Worm (Caenorhabditis elegans) whole organism, L1 larva: ENCODE data around the gene sup-9.

Experiments
- aly-2 ChIP-seq: fragments of 150-350 bp; optimal IDR thresholded peaks from 2 replicates; lab custom pipeline; 2014; ENCODE audit warnings: missing biosample characterization, missing genetic modification characterization
- elt-3 ChIP-seq, 6 experiments: fragments of 150-350 bp in 1 of 6; sonication (generic microtip); optimal IDR thresholded peaks; 2 replicates each; lab custom pipeline; 2017 to 2018; ENCODE audit warnings: missing biosample characterization in 6 of 6, missing genetic modification characterization in 6 of 6, inconsistent platforms in 1 of 6
- fos-1 ChIP-seq: fragments of 150-350 bp; optimal IDR thresholded peaks from 2 replicates; lab custom pipeline; 2014; ENCODE audit warnings: missing biosample characterization, missing genetic modification characterization
- jun-1 ChIP-seq: fragments of 150-350 bp; optimal IDR thresholded peaks from 2 replicates; lab custom pipeline; 2014; ENCODE audit warnings: missing biosample characterization, missing genetic modification reagents, missing genetic modification characterization
- lin-39 ChIP-seq: fragments of 150-350 bp; optimal IDR thresholded peaks from 2 replicates; lab custom pipeline; 2014; ENCODE audit warnings: missing biosample characterization, missing genetic modification reagents, missing genetic modification characterization
- lsy-2 ChIP-seq, 2 experiments: fragments of 150-350 bp; optimal IDR thresholded peaks; 2 replicates each; lab custom pipeline; 2014; ENCODE audit warnings: missing biosample characterization in 2 of 2, missing genetic modification characterization in 2 of 2
- mdl-1 ChIP-seq, 2 experiments: fragments of 150-350 bp; optimal IDR thresholded peaks; 2 replicates each; lab custom pipeline; 2014 to 2017; ENCODE audit warnings: missing biosample characterization in 2 of 2, missing genetic modification characterization in 2 of 2, inconsistent platforms in 1 of 2
- nhr-28 ChIP-seq: fragments of 150-350 bp; optimal IDR thresholded peaks from 2 replicates; lab custom pipeline; 2014; ENCODE audit warnings: missing biosample characterization, missing genetic modification characterization
- nhr-77 ChIP-seq: fragments of 150-350 bp; optimal IDR thresholded peaks from 2 replicates; lab custom pipeline; 2014; ENCODE audit warnings: missing biosample characterization, missing genetic modification characterization
- pag-3 ChIP-seq: sonication (generic microtip); optimal IDR thresholded peaks from 2 replicates; lab custom pipeline; 2017; ENCODE audit warnings: missing genetic modification characterization, mild to moderate bottlenecking, missing compliant biosample characterization, antibody characterized with exemption, borderline replicate concordance; ENCODE audit not compliant: insufficient read depth
- rnt-1 ChIP-seq: sonication (generic microtip); optimal IDR thresholded peaks from 2 replicates; lab custom pipeline; 2016; ENCODE audit warnings: mild to moderate bottlenecking, missing genetic modification characterization, moderate library complexity, missing compliant biosample characterization
- sptf-1 ChIP-seq: fragments of 150-350 bp; optimal IDR thresholded peaks from 2 replicates; lab custom pipeline; 2014; ENCODE audit warnings: missing biosample characterization, missing genetic modification characterization
- zip-4 ChIP-seq: fragments of 200-800 bp; sonication (Bioruptor generic); optimal IDR thresholded peaks from 2 replicates; lab custom pipeline; 2018; ENCODE audit warnings: mild to moderate bottlenecking, missing genetic modification characterization, moderate library complexity, missing compliant biosample characterization

DNA sequence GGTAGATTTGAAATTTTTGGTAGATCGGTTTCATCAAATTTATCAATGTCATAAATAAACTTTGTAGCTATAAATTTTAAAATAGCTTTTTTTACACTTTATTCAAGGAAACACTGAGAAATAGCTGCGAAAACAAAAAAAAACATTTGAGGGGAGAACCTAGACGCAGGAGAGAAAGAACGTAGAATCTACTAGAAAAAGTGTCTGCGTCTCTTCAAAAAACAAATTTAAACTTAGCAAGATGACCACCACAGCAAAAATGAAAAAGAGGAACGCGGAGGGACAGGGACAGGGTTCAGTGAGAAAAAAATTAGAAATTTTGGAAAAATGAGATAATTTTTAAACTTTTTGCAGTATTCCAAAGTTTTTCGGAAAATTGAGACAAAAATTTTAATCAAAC is 37.8 kb downstream of the sup-9 start:
- TF ChIP-seq mdl-1 (tag; optimal IDR thresholded peaks at IDR 0.05; lab: Kevin White, UChicago) (no peak), nhr-77 (no peak), fos-1 (tag; lab: Kevin White, UChicago) (no peak), lin-39 (tag; lab: Kevin White, UChicago) (no peak), jun-1 (tag; lab: Kevin White, UChicago) (no peak), rnt-1 (tag; lab: Kevin White, UChicago) (peak; percentile 48), nhr-28 (tag; lab: Kevin White, UChicago) (no peak), sptf-1 (tag; lab: Kevin White, UChicago) (no peak), aly-2 (tag; lab: Kevin White, UChicago) (no peak), zip-4 (GFP tag; lab: Kevin White, UChicago) (no peak), lsy-2 (tag; optimal IDR thresholded peaks at IDR 0.05; lab: Kevin White, UChicago) (peak; percentile 26 to 51), pag-3 (tag; lab: Kevin White, UChicago) (no peak), elt-3 (tag; optimal IDR thresholded peaks at IDR 0.05; lab: Kevin White, UChicago) (no peak)
